Fruit fly (Drosophila melanogaster) whole organism, embryonic: Measurements from ENCODE around the gene Smox.

ENCODE experiments used
- Abd-B ChIP-seq: fragments of 200-800 bp; sonication (Bioruptor generic); optimal IDR thresholded peaks from 2 replicates; lab custom pipeline; 2018; ENCODE audit warnings: missing biosample characterization, mild to moderate bottlenecking, missing genetic modification characterization, moderate library complexity
- Atf3 ChIP-seq: fragments of 200-800 bp; sonication (Bioruptor generic); optimal IDR thresholded peaks from 3 replicates; lab custom pipeline; 2016; ENCODE audit warnings: missing biosample characterization, missing genetic modification characterization
- Awh ChIP-seq: fragments of 200-800 bp; sonication (Bioruptor generic); IDR thresholded peaks from 2 replicates; pipeline ENCODE4, ENCODE4 v1.3.6; 2022; ENCODE audit warnings: missing biosample characterization, missing genetic modification characterization
- Blimp-1 ChIP-seq: fragments of 200-800 bp; sonication (Bioruptor generic); optimal IDR thresholded peaks from 3 replicates; lab custom pipeline; 2018; ENCODE audit warnings: missing biosample characterization, missing genetic modification characterization, mild to moderate bottlenecking, moderate library complexity, missing genetic modification reagents
- BtbVII ChIP-seq: fragments of 200-800 bp; sonication (Bioruptor generic); optimal IDR thresholded peaks from 3 replicates; lab custom pipeline; 2017; ENCODE audit warnings: missing biosample characterization, mild to moderate bottlenecking, missing genetic modification characterization
- CG10147 ChIP-seq: fragments of 200-800 bp; sonication (Bioruptor generic); optimal IDR thresholded peaks from 2 replicates; lab custom pipeline; 2019; ENCODE audit warnings: missing biosample characterization, mild to moderate bottlenecking, missing genetic modification characterization, moderate library complexity
- CG10654 ChIP-seq: fragments of 200-800 bp; sonication (Bioruptor generic); optimal IDR thresholded peaks from 2 replicates; lab custom pipeline; 2016; ENCODE audit warnings: missing biosample characterization, missing genetic modification characterization
- CG11085 ChIP-seq: fragments of 200-800 bp; sonication (Bioruptor generic); IDR thresholded peaks from 2 replicates; pipeline ENCODE4 v1.3.6; 2022; ENCODE audit warnings: missing biosample characterization, missing genetic modification characterization
- CG17829 ChIP-seq: fragments of 200-800 bp; optimal IDR thresholded peaks from 2 replicates; lab custom pipeline; 2019; ENCODE audit warnings: missing biosample characterization, mild to moderate bottlenecking, missing genetic modification characterization, moderate library complexity
- CG30020 ChIP-seq: fragments of 200-800 bp; optimal IDR thresholded peaks from 2 replicates; lab custom pipeline; 2019; ENCODE audit warnings: missing biosample characterization, mild to moderate bottlenecking, missing genetic modification characterization, moderate library complexity
- CG30403 ChIP-seq: fragments of 200-800 bp; sonication (Bioruptor generic); optimal IDR thresholded peaks from 3 replicates; lab custom pipeline; 2016; ENCODE audit warnings: missing biosample characterization, missing genetic modification characterization
- CG3065 ChIP-seq: fragments of 200-800 bp; sonication (Bioruptor generic); optimal IDR thresholded peaks from 2 replicates; lab custom pipeline; 2016; ENCODE audit warnings: missing biosample characterization, missing genetic modification characterization
- CG31224 ChIP-seq: fragments of 200-800 bp; sonication (Bioruptor generic); IDR thresholded peaks from 2 replicates; pipeline ENCODE4 v1.3.6; 2022; ENCODE audit warnings: missing biosample characterization, missing genetic modification characterization
- CG32767 ChIP-seq: fragments of 200-800 bp; sonication (Bioruptor generic); IDR thresholded peaks from 2 replicates; pipeline ENCODE4 v1.3.6; 2022; ENCODE audit warnings: missing biosample characterization, missing genetic modification characterization
- CG3407 ChIP-seq: fragments of 200-800 bp; sonication (Bioruptor generic); optimal IDR thresholded peaks from 2 replicates; lab custom pipeline; 2018; ENCODE audit warnings: missing biosample characterization, mild to moderate bottlenecking, missing genetic modification characterization
- CG34422 ChIP-seq: fragments of 200-800 bp; sonication (Bioruptor generic); IDR thresholded peaks from 3 replicates; pipeline ENCODE4 v1.3.6; 2022; ENCODE audit warnings: missing biosample characterization, missing genetic modification characterization
- CG4404 ChIP-seq: fragments of 200-800 bp; sonication (Bioruptor generic); IDR thresholded peaks from 2 replicates; pipeline ENCODE4 v1.3.6; 2022; ENCODE audit warnings: missing biosample characterization, missing genetic modification characterization
- CG4730 ChIP-seq: fragments of 200-800 bp; sonication (Bioruptor generic); IDR thresholded peaks from 2 replicates; pipeline ENCODE4 v1.3.6; 2022; ENCODE audit warnings: missing biosample characterization, missing genetic modification characterization
- CG4854 ChIP-seq: fragments of 200-800 bp; sonication (Bioruptor generic); optimal IDR thresholded peaks from 2 replicates; lab custom pipeline; 2016; ENCODE audit warnings: missing biosample characterization, missing genetic modification characterization, inconsistent platforms
- CG6175 ChIP-seq: fragments of 200-800 bp; sonication (Bioruptor generic); IDR thresholded peaks from 3 replicates; pipeline ENCODE4 v1.3.6; 2022; ENCODE audit warnings: missing biosample characterization, missing genetic modification characterization
- CG6813 ChIP-seq: fragments of 200-800 bp; sonication (Bioruptor generic); optimal IDR thresholded peaks from 2 replicates; lab custom pipeline; 2017; ENCODE audit warnings: missing biosample characterization, missing genetic modification characterization, mild to moderate bottlenecking, moderate library complexity, missing genetic modification reagents
- CG7271 ChIP-seq: fragments of 200-800 bp; sonication (Bioruptor generic); optimal IDR thresholded peaks from 2 replicates; lab custom pipeline; 2018; ENCODE audit warnings: missing biosample characterization, mild to moderate bottlenecking, missing genetic modification characterization, moderate library complexity
- CG7556 ChIP-seq: fragments of 200-800 bp; sonication (Bioruptor generic); optimal IDR thresholded peaks from 2 replicates; lab custom pipeline; 2017; ENCODE audit warnings: missing biosample characterization, mild to moderate bottlenecking, missing genetic modification characterization
- CG7786 ChIP-seq: fragments of 200-800 bp; sonication (Bioruptor generic); optimal IDR thresholded peaks from 2 replicates; lab custom pipeline; 2016; ENCODE audit warnings: missing biosample characterization, missing genetic modification characterization
- CG9437 ChIP-seq: fragments of 200-800 bp; sonication (Bioruptor generic); optimal IDR thresholded peaks from 2 replicates; lab custom pipeline; 2018; ENCODE audit warnings: missing biosample characterization, mild to moderate bottlenecking, missing genetic modification characterization
- CG9727 ChIP-seq: fragments of 200-800 bp; sonication (Bioruptor generic); optimal IDR thresholded peaks from 3 replicates; lab custom pipeline; 2017; ENCODE audit warnings: missing biosample characterization, mild to moderate bottlenecking, missing genetic modification characterization
- CG9797 ChIP-seq: fragments of 200-800 bp; sonication (Bioruptor generic); optimal IDR thresholded peaks from 3 replicates; lab custom pipeline; 2018; ENCODE audit warnings: missing biosample characterization, mild to moderate bottlenecking, missing genetic modification characterization
- CTCF ChIP-seq: fragments of 200-800 bp; sonication (Bioruptor generic); optimal IDR thresholded peaks from 2 replicates; lab custom pipeline; 2017; ENCODE audit warnings: missing biosample characterization, mild to moderate bottlenecking, missing genetic modification characterization, moderate library complexity
- CrebB ChIP-seq: fragments of 200-800 bp; sonication (Bioruptor generic); optimal IDR thresholded peaks from 3 replicates; lab custom pipeline; 2018; ENCODE audit warnings: missing biosample characterization, mild to moderate bottlenecking, missing genetic modification characterization
- ERR ChIP-seq: fragments of 200-800 bp; sonication (Bioruptor generic); optimal IDR thresholded peaks from 2 replicates; lab custom pipeline; 2016; ENCODE audit warnings: missing biosample characterization, missing genetic modification characterization
- Mad ChIP-seq: fragments of 200-800 bp; sonication (Bioruptor generic); optimal IDR thresholded peaks from 2 replicates; lab custom pipeline; 2016; ENCODE audit warnings: missing biosample characterization, missing genetic modification characterization
- Neu2 ChIP-seq: fragments of 200-800 bp; sonication (Bioruptor generic); optimal IDR thresholded peaks from 3 replicates; lab custom pipeline; 2016; ENCODE audit warnings: missing biosample characterization, missing genetic modification characterization, borderline replicate concordance
- Poxn ChIP-seq: fragments of 200-800 bp; sonication (Bioruptor generic); IDR thresholded peaks from 2 replicates; pipeline ENCODE4 v1.3.6; 2022; ENCODE audit warnings: missing biosample characterization, missing genetic modification characterization
- Xbp1 ChIP-seq: fragments of 200-800 bp; sonication (Bioruptor generic); optimal IDR thresholded peaks from 3 replicates; lab custom pipeline; 2016; ENCODE audit warnings: missing biosample characterization, mild to moderate bottlenecking, missing genetic modification characterization
- amos ChIP-seq: fragments of 200-800 bp; sonication (Bioruptor generic); IDR thresholded peaks from 2 replicates; pipeline ENCODE4 v1.3.6; 2022; ENCODE audit warnings: missing biosample characterization, missing genetic modification characterization; ENCODE audit not compliant: partially characterized antibody
- bowl ChIP-seq: fragments of 200-800 bp; sonication (Bioruptor generic); IDR thresholded peaks from 2 replicates; pipeline ENCODE4 v1.3.6; 2022; ENCODE audit warnings: missing biosample characterization, missing genetic modification characterization
- btn ChIP-seq: fragments of 200-800 bp; sonication (Bioruptor generic); optimal IDR thresholded peaks from 2 replicates; lab custom pipeline; 2016; ENCODE audit warnings: missing biosample characterization, missing genetic modification characterization
- cato ChIP-seq: fragments of 200-800 bp; sonication (Bioruptor generic); optimal IDR thresholded peaks from 2 replicates; lab custom pipeline; 2016; ENCODE audit warnings: missing biosample characterization, missing genetic modification characterization, borderline replicate concordance
- chinmo ChIP-seq: fragments of 200-800 bp; sonication (Bioruptor generic); IDR thresholded peaks from 4 replicates; pipeline ENCODE4 v1.3.6; 2022; ENCODE audit warnings: missing biosample characterization, missing genetic modification characterization; ENCODE audit not compliant: partially characterized antibody
- crc ChIP-seq: fragments of 200-800 bp; sonication (Bioruptor generic); optimal IDR thresholded peaks from 2 replicates; lab custom pipeline; 2016; ENCODE audit warnings: missing biosample characterization, missing genetic modification characterization
- dpn ChIP-seq, 2 experiments: fragments of 200-800 bp; sonication (Bioruptor generic); optimal IDR thresholded peaks; 3 replicates each; lab custom pipeline; 2016; ENCODE audit warnings: missing biosample characterization in 2 of 2, missing genetic modification characterization in 2 of 2
- fd96Cb ChIP-seq: fragments of 200-800 bp; sonication (Bioruptor generic); optimal IDR thresholded peaks from 2 replicates; lab custom pipeline; 2018; ENCODE audit warnings: missing biosample characterization, mild to moderate bottlenecking, missing genetic modification characterization, moderate library complexity
- gcm ChIP-seq: fragments of 200-800 bp; sonication (Bioruptor generic); optimal IDR thresholded peaks from 2 replicates; lab custom pipeline; 2019; ENCODE audit warnings: missing biosample characterization, mild to moderate bottlenecking, missing genetic modification characterization, moderate library complexity
- gt ChIP-seq: fragments of 200-800 bp; sonication (Bioruptor generic); IDR thresholded peaks from 2 replicates; pipeline ENCODE4 v1.3.6; 2022; ENCODE audit warnings: missing biosample characterization, missing genetic modification characterization
- knrl ChIP-seq: fragments of 200-800 bp; sonication (Bioruptor generic); IDR thresholded peaks from 3 replicates; pipeline ENCODE4 v1.3.6; 2022; ENCODE audit warnings: missing biosample characterization, missing genetic modification characterization; ENCODE audit not compliant: partially characterized antibody
- lilli ChIP-seq: fragments of 200-800 bp; sonication (Bioruptor generic); optimal IDR thresholded peaks from 3 replicates; lab custom pipeline; 2016; ENCODE audit warnings: missing biosample characterization, missing genetic modification characterization
- mam ChIP-seq: fragments of 200-800 bp; sonication (Bioruptor generic); optimal IDR thresholded peaks from 3 replicates; lab custom pipeline; 2016; ENCODE audit warnings: missing biosample characterization, missing genetic modification characterization
- oc ChIP-seq: fragments of 200-800 bp; sonication (Bioruptor generic); optimal IDR thresholded peaks from 2 replicates; lab custom pipeline; 2018; ENCODE audit warnings: missing biosample characterization, mild to moderate bottlenecking, missing genetic modification characterization, moderate library complexity
- peb ChIP-seq: fragments of 200-800 bp; sonication (Bioruptor generic); IDR thresholded peaks from 2 replicates; pipeline ENCODE4 v1.3.6; 2022; ENCODE audit warnings: missing biosample characterization, missing genetic modification characterization
- seq ChIP-seq: fragments of 200-800 bp; sonication (Bioruptor generic); IDR thresholded peaks from 2 replicates; pipeline ENCODE4 v1.3.6; 2022; ENCODE audit warnings: missing biosample characterization, missing genetic modification characterization
- sim ChIP-seq: fragments of 200-800 bp; sonication (Bioruptor generic); IDR thresholded peaks from 2 replicates; pipeline ENCODE4 v1.3.6; 2022; ENCODE audit warnings: missing biosample characterization, missing genetic modification characterization
- trh ChIP-seq: fragments of 200-800 bp; sonication (Bioruptor generic); optimal IDR thresholded peaks from 2 replicates; lab custom pipeline; 2016; ENCODE audit warnings: missing biosample characterization, missing genetic modification characterization
- tup ChIP-seq: fragments of 200-800 bp; sonication (Bioruptor generic); optimal IDR thresholded peaks from 2 replicates; lab custom pipeline; 2016; ENCODE audit warnings: missing biosample characterization, mild to moderate bottlenecking, missing genetic modification characterization, moderate library complexity

Gene Smox

DNA sequence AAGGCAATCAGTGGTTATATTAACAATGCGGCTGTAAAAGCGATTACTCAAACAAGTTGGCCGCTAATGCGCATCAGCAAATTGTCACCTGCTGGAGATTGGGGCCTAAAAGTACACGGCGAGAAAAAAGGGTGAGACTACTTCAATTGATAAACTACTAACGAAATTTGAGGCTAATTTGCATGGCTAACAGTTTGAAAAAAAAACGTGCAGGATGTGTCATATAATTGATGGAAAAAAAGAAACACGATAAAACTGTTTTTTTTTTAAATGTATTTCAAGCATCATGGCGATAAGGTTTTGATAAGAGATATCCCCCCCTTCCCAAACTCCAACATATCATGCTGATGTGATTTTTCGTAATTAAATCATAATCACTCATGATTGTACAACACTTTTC is 29.4 kb downstream of the Smox start (continued):
- no peak for TF ChIP-seq CrebB (tag; lab: Kevin White, UChicago)
- TF ChIP-seq BtbVII (GFP tag; lab: Kevin White, UChicago) = peak; percentile 34
- TF ChIP-seq CG30403 = peak; percentile 30
- TF ChIP-seq cato (GFP tag; lab: Kevin White, UChicago) = no peak
- TF ChIP-seq CG7556 = no peak
- peak; percentile 51 for TF ChIP-seq lilli (GFP tag; lab: Kevin White, UChicago)
- TF ChIP-seq CG3065 (GFP tag; lab: Kevin White, UChicago) = no peak
- TF ChIP-seq knrl (GFP tag; lab: Robert Waterston, UW) = no peak
- TF ChIP-seq Awh (GFP tag; lab: Robert Waterston, UW) = no peak
- no peak for TF ChIP-seq CG6175
- no peak for TF ChIP-seq CG30020 (tag; lab: Kevin White, UChicago)
- 0 out of 2 replicates have a peak, but pooled peaks have one; percentile 11 for TF ChIP-seq Poxn (GFP tag; lab: Robert Waterston, UW)
- no peak for TF ChIP-seq CG11085 (GFP tag; lab: Robert Waterston, UW)
- no peak for TF ChIP-seq CG32767 (GFP tag; lab: Robert Waterston, UW)
- TF ChIP-seq CG31224 = no peak
- no peak for TF ChIP-seq CG9797 (GFP tag; lab: Kevin White, UChicago)
- no peak for TF ChIP-seq crc (GFP tag; lab: Kevin White, UChicago)
- no peak for TF ChIP-seq ERR (GFP tag; lab: Kevin White, UChicago)
- no peak for TF ChIP-seq gt (GFP tag; lab: Robert Waterston, UW)
- TF ChIP-seq gcm (GFP tag; lab: Kevin White, UChicago) = no peak
- TF ChIP-seq seq (GFP tag; lab: Robert Waterston, UW) = no peak
- no peak for TF ChIP-seq peb (GFP tag; lab: Robert Waterston, UW)
- no peak for TF ChIP-seq CG4404 (GFP tag; lab: Robert Waterston, UW)
- TF ChIP-seq CG4854 = no peak
- TF ChIP-seq oc = no peak
- TF ChIP-seq Mad (GFP tag; lab: Kevin White, UChicago) = no peak
- no peak for TF ChIP-seq Blimp-1 (GFP tag; lab: Kevin White, UChicago)
- TF ChIP-seq CG9727 (GFP tag; lab: Kevin White, UChicago) = peak; percentile 17
- TF ChIP-seq CG9437 (GFP tag; lab: Kevin White, UChicago) = no peak
- TF ChIP-seq mam (GFP tag; lab: Kevin White, UChicago) = peak; percentile 41
- TF ChIP-seq trh (GFP tag; lab: Kevin White, UChicago) = no peak
- TF ChIP-seq CG10147 (GFP tag; lab: Kevin White, UChicago) = no peak
- TF ChIP-seq CTCF = no peak
- TF ChIP-seq amos (GFP tag; lab: Robert Waterston, UW) = no peak
- TF ChIP-seq CG7271 (tag; lab: Kevin White, UChicago) = no peak
- no peak for TF ChIP-seq tup
- no peak for TF ChIP-seq btn (GFP tag; lab: Kevin White, UChicago)
- TF ChIP-seq CG3407 = no peak
- peak; percentile 34 for TF ChIP-seq Xbp1 (GFP tag; lab: Kevin White, UChicago)
- peak; percentile 7 to 52 for TF ChIP-seq dpn (GFP tag; optimal IDR thresholded peaks at IDR 0.05; lab: Kevin White, UChicago)
- no peak for TF ChIP-seq sim (GFP tag; lab: Robert Waterston, UW)
- TF ChIP-seq Neu2 = no peak
- no peak for TF ChIP-seq CG10654 (GFP tag; lab: Kevin White, UChicago)
- peak; percentile 4 for TF ChIP-seq CG7786 (GFP tag; lab: Kevin White, UChicago)
- TF ChIP-seq Atf3 = no peak
- TF ChIP-seq bowl (GFP tag; lab: Robert Waterston, UW) = no peak
- no peak for TF ChIP-seq CG6813
- TF ChIP-seq CG17829 = no peak
- TF ChIP-seq fd96Cb = no peak
- peak; percentile 42 for TF ChIP-seq Abd-B (GFP tag; lab: Kevin White, UChicago)
- TF ChIP-seq CG4730 = no peak
- no peak for TF ChIP-seq chinmo (GFP tag; lab: Robert Waterston, UW)
- TF ChIP-seq CG34422 (GFP tag; lab: Robert Waterston, UW) = no peak
